Fruit fly (Drosophila melanogaster) whole organism: ENCODE measurements around the gene CG11882.

ENCODE experiments used
- pan ChIP-seq: fragments of >200 bp; optimal IDR thresholded peaks from 2 replicates; lab custom pipeline; 2017
- usp ChIP-seq: fragments of >200 bp; optimal IDR thresholded peaks from 2 replicates; lab custom pipeline; 2017; ENCODE audit warnings: missing biosample characterization, missing genetic modification characterization, mixed read lengths

DNA sequence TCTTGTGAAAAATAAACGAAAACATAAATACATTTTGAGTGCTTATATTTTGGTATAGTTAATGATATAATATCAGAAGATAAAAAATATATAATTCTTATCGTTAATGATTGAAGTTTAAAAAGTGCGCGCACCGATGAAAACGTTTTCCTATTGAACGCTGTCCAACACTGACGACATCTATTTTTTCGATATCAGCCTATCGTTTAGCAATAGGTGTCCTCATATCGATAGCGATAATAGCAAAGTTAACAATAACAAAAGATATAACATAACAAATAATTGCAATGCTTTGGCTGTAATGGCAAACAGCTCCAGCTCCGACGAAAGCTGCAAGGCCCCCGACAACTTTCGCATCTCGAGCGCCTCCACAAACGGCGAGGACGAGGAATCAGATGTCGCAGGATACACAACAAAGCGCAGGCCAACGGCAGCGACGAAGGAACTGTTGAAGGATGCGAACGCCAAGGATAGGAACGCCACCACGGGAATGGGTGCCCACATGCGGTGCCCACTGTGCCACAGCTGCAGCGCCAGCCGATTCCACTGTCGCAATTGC lies 31.7 kb downstream of the CG11882 start, which contains the start of gene Atg14:
- no peak for TF ChIP-seq usp (GFP tag; lab: Kevin White, UChicago)
- no peak for TF ChIP-seq pan (lab: Kevin White, UChicago)
